Worm (Caenorhabditis elegans) whole organism, L1 larva: Measurements from ENCODE around the gene lido-13.

Experiments used
- ama-1 ChIP-seq: fragments of 150-350 bp; optimal IDR thresholded peaks from 2 replicates; lab custom pipeline; 2014
- egl-27 ChIP-seq, 2 experiments: fragments of 150-350 bp in 1 of 2; sonication (generic microtip); optimal IDR thresholded peaks; 3 replicates each; lab custom pipeline; 2017 to 2018; ENCODE audit warnings: missing biosample characterization in 2 of 2, missing genetic modification characterization in 2 of 2, missing genetic modification reagents in 2 of 2
- fos-1 ChIP-seq: fragments of 150-350 bp; optimal IDR thresholded peaks from 2 replicates; lab custom pipeline; 2014; ENCODE audit warnings: missing biosample characterization, missing genetic modification characterization
- lin-39 ChIP-seq: fragments of 150-350 bp; optimal IDR thresholded peaks from 2 replicates; lab custom pipeline; 2014; ENCODE audit warnings: missing biosample characterization, missing genetic modification reagents, missing genetic modification characterization
- lsy-2 ChIP-seq, 2 experiments: fragments of 150-350 bp; optimal IDR thresholded peaks; 2 replicates each; lab custom pipeline; 2014; ENCODE audit warnings: missing biosample characterization in 2 of 2, missing genetic modification characterization in 2 of 2
- nhr-12 ChIP-seq: sonication (generic microtip); optimal IDR thresholded peaks from 2 replicates; lab custom pipeline; 2017; ENCODE audit warnings: missing biosample characterization, missing genetic modification characterization
- pqm-1 ChIP-seq: sonication (generic microtip); optimal IDR thresholded peaks from 3 replicates; lab custom pipeline; 2017; ENCODE audit warnings: missing biosample characterization, missing genetic modification characterization
- unc-30 ChIP-seq: sonication (generic microtip); optimal IDR thresholded peaks from 2 replicates; lab custom pipeline; 2017; ENCODE audit warnings: missing biosample characterization, missing genetic modification characterization

DNA sequence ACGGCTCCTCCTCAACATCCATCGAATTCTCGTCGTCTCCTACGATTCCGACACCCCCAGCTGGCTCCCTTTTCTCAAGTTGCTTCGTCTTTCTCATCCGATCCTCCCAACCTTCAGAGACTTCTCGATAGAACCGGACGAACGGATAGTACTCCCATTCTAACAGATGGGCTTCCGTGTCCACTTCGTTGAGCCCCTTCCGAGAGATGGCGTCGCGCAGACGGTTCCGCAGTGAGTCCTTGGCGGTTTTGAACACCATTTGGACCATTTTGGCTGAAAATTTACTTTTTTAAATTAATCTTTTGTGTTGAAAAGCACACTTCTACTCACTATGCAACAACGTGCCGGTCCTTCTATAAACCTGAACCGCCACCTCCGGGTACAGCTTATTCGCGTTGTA lies 432 bp downstream of the lido-13 start:
- TF ChIP-seq nhr-12 (tag; lab: Kevin White, UChicago) (no peak), egl-27 (tag; optimal IDR thresholded peaks at IDR 0.05; lab: Kevin White, UChicago) (no peak), unc-30 (tag; lab: Kevin White, UChicago) (no peak), fos-1 (no peak), ama-1 (lab: Kevin White, UChicago) (no peak), lsy-2 (tag; optimal IDR thresholded peaks at IDR 0.05; lab: Kevin White, UChicago) (no peak), lin-39 (tag; lab: Kevin White, UChicago) (no peak), pqm-1 (tag; lab: Kevin White, UChicago) (no peak)
